Worm (Caenorhabditis elegans) whole organism, L2 larva: ENCODE measurements around the gene spl-3.

Experiments used
- C34F6.9 ChIP-seq: fragments of 150-350 bp; optimal IDR thresholded peaks from 2 replicates; lab custom pipeline; 2014; ENCODE audit warnings: missing biosample characterization, missing genetic modification characterization
- R02D3.7 ChIP-seq: fragments of 150-350 bp; optimal IDR thresholded peaks from 2 replicates; lab custom pipeline; 2014; ENCODE audit warnings: missing biosample characterization, missing genetic modification characterization
- Y55F3AM.14 ChIP-seq: fragments of 200-800 bp; sonication (Bioruptor generic); optimal IDR thresholded peaks from 2 replicates; lab custom pipeline; 2018; ENCODE audit warnings: mild to moderate bottlenecking, missing genetic modification characterization, missing compliant biosample characterization
- ZK546.5 ChIP-seq: sonication (generic microtip); optimal IDR thresholded peaks from 2 replicates; lab custom pipeline; 2017; ENCODE audit warnings: missing biosample characterization, missing genetic modification characterization
- alr-1 ChIP-seq: fragments of 150-350 bp; optimal IDR thresholded peaks from 2 replicates; lab custom pipeline; 2014; ENCODE audit warnings: missing biosample characterization, missing genetic modification characterization
- aly-2 ChIP-seq: fragments of 150-350 bp; optimal IDR thresholded peaks from 2 replicates; lab custom pipeline; 2014; ENCODE audit warnings: missing biosample characterization, missing genetic modification characterization
- ama-1 ChIP-seq: fragments of 150-350 bp; optimal IDR thresholded peaks from 2 replicates; lab custom pipeline; 2018; ENCODE audit warnings: inconsistent platforms
- blmp-1 ChIP-seq: sonication (generic microtip); optimal IDR thresholded peaks from 2 replicates; lab custom pipeline; 2017; ENCODE audit warnings: missing genetic modification characterization, mild to moderate bottlenecking, missing compliant biosample characterization, antibody characterized with exemption, moderate library complexity; ENCODE audit not compliant: insufficient read depth
- ceh-16 ChIP-seq: fragments of 150-350 bp; optimal IDR thresholded peaks from 2 replicates; lab custom pipeline; 2014; ENCODE audit warnings: missing biosample characterization, missing genetic modification characterization
- crh-2 ChIP-seq: sonication (generic microtip); optimal IDR thresholded peaks from 2 replicates; lab custom pipeline; 2017; ENCODE audit warnings: missing biosample characterization, missing genetic modification characterization
- dmd-4 ChIP-seq: sonication (generic microtip); optimal IDR thresholded peaks from 2 replicates; lab custom pipeline; 2017; ENCODE audit warnings: missing biosample characterization, missing genetic modification characterization
- egl-27 ChIP-seq: sonication (generic microtip); optimal IDR thresholded peaks from 3 replicates; lab custom pipeline; 2017; ENCODE audit warnings: missing biosample characterization, missing genetic modification reagents, missing genetic modification characterization
- elt-3 ChIP-seq: sonication (generic microtip); optimal IDR thresholded peaks from 2 replicates; lab custom pipeline; 2017; ENCODE audit warnings: missing biosample characterization, missing genetic modification characterization
- fos-1 ChIP-seq: fragments of 150-350 bp; optimal IDR thresholded peaks from 2 replicates; lab custom pipeline; 2014; ENCODE audit warnings: missing biosample characterization, missing genetic modification characterization
- gmeb-1 ChIP-seq: fragments of 150-350 bp; optimal IDR thresholded peaks from 2 replicates; lab custom pipeline; 2014; ENCODE audit warnings: missing biosample characterization, missing genetic modification characterization
- lsy-2 ChIP-seq, 2 experiments: fragments of 150-350 bp in 1 of 2; sonication (generic microtip) in 1 of 2; optimal IDR thresholded peaks; 2 replicates each; lab custom pipeline; 2014 to 2017; ENCODE audit warnings: missing biosample characterization in 2 of 2, missing genetic modification characterization in 2 of 2
- mab-5 ChIP-seq: fragments of 150-350 bp; optimal IDR thresholded peaks from 2 replicates; lab custom pipeline; 2014; ENCODE audit warnings: missing biosample characterization, missing genetic modification characterization
- mbf-1 ChIP-seq: sonication (generic microtip); optimal IDR thresholded peaks from 2 replicates; lab custom pipeline; 2017; ENCODE audit warnings: missing biosample characterization, missing genetic modification characterization
- mdl-1 ChIP-seq, 2 experiments: fragments of 150-350 bp in 1 of 2; sonication (generic microtip) in 1 of 2; optimal IDR thresholded peaks; 2 replicates each; lab custom pipeline; 2017; ENCODE audit warnings: missing biosample characterization in 2 of 2, missing genetic modification characterization in 2 of 2
- nhr-10 ChIP-seq: sonication (generic microtip); optimal IDR thresholded peaks from 2 replicates; lab custom pipeline; 2017; ENCODE audit warnings: missing biosample characterization, missing genetic modification characterization
- nhr-12 ChIP-seq: fragments of 150-350 bp; optimal IDR thresholded peaks from 2 replicates; lab custom pipeline; 2014; ENCODE audit warnings: missing biosample characterization, missing genetic modification characterization
- nhr-129 ChIP-seq: fragments of 150-350 bp; optimal IDR thresholded peaks from 2 replicates; lab custom pipeline; 2014; ENCODE audit warnings: missing biosample characterization, missing genetic modification characterization
- nhr-21 ChIP-seq: fragments of 150-350 bp; optimal IDR thresholded peaks from 2 replicates; lab custom pipeline; 2014; ENCODE audit warnings: missing biosample characterization, missing genetic modification characterization
- nhr-23 ChIP-seq: fragments of 150-350 bp; optimal IDR thresholded peaks from 2 replicates; lab custom pipeline; 2014; ENCODE audit warnings: missing biosample characterization, missing genetic modification reagents, missing genetic modification characterization
- nhr-237 ChIP-seq: fragments of 150-350 bp; optimal IDR thresholded peaks from 2 replicates; lab custom pipeline; 2014; ENCODE audit warnings: missing biosample characterization, missing genetic modification characterization
- nhr-25 ChIP-seq: fragments of 150-350 bp; sonication (generic microtip); optimal IDR thresholded peaks from 3 replicates; lab custom pipeline; 2014; ENCODE audit warnings: missing biosample characterization, missing genetic modification characterization
- nhr-77 ChIP-seq: fragments of 150-350 bp; optimal IDR thresholded peaks from 2 replicates; lab custom pipeline; 2014; ENCODE audit warnings: missing biosample characterization, missing genetic modification characterization
- peb-1 ChIP-seq: fragments of 150-350 bp; optimal IDR thresholded peaks from 2 replicates; lab custom pipeline; 2014; ENCODE audit warnings: missing biosample characterization, missing genetic modification characterization
- sma-3 ChIP-seq: sonication (generic microtip); optimal IDR thresholded peaks from 2 replicates; lab custom pipeline; 2016; ENCODE audit warnings: missing genetic modification reagents, missing genetic modification characterization, missing compliant biosample characterization
- sma-9 ChIP-seq, 2 experiments: fragments of 150-350 bp in 1 of 2; sonication (generic microtip) in 1 of 2; optimal IDR thresholded peaks; 2 replicates each; lab custom pipeline; 2014 to 2016; ENCODE audit warnings: missing genetic modification characterization in 2 of 2, mild to moderate bottlenecking in 1 of 2, missing biosample characterization in 1 of 2, missing compliant biosample characterization in 1 of 2, missing genetic modification reagents in 1 of 2, moderate library complexity in 1 of 2
- snpc-4 ChIP-seq: fragments of 150-350 bp; optimal IDR thresholded peaks from 2 replicates; lab custom pipeline; 2014; ENCODE audit warnings: missing biosample characterization, missing genetic modification characterization
- unc-39 ChIP-seq: fragments of 150-350 bp; optimal IDR thresholded peaks from 2 replicates; lab custom pipeline; 2014; ENCODE audit warnings: missing biosample characterization, missing genetic modification characterization
- unc-55 ChIP-seq: fragments of 150-350 bp; sonication (generic microtip); optimal IDR thresholded peaks from 3 replicates; lab custom pipeline; 2014; ENCODE audit warnings: missing biosample characterization, missing genetic modification reagents, missing genetic modification characterization
- unc-62 ChIP-seq: fragments of 150-350 bp; optimal IDR thresholded peaks from 2 replicates; lab custom pipeline; 2014; ENCODE audit warnings: missing biosample characterization, missing genetic modification reagents, missing genetic modification characterization
- zag-1 ChIP-seq: fragments of 150-350 bp; optimal IDR thresholded peaks from 2 replicates; lab custom pipeline; 2014; ENCODE audit warnings: missing biosample characterization, missing genetic modification characterization
- ztf-1 ChIP-seq: fragments of 200-800 bp; sonication (Bioruptor generic); conservative IDR thresholded peaks from 2 replicates; pipeline ENCODE4 v1.3.6; 2022; ENCODE audit warnings: missing genetic modification characterization, missing compliant biosample characterization
- ztf-11 ChIP-seq: sonication (generic microtip); optimal IDR thresholded peaks from 2 replicates; lab custom pipeline; 2017; ENCODE audit warnings: missing biosample characterization, missing genetic modification characterization

The spl-3 gene

DNA sequence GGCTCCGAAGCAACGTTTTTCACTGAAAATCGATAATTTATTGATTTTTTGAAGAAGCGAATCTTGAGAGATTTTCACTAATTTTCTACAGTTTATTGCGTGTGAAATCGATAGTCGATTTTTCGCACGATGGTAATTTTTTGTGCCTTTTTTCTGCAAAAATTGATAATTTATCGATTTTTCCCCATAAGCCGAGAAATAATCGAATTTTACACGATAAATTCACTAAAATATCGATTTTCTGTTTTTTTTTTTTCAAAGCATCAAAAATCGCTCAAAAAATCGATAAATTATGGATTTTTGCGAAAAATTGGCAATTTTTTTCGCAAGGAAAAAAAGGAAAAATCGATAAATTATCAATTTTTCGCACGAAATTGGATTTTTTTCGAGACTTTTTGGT, 42.9 kb downstream of the spl-3 start:
- TF ChIP-seq ztf-1 (GFP tag; lab: Robert Waterston, UW) (no peak), nhr-237 (tag; lab: Kevin White, UChicago) (no peak), C34F6.9 (tag; lab: Kevin White, UChicago) (no peak)
- TF ChIP-seq, all 48 proteins: peak for 0

DNA sequence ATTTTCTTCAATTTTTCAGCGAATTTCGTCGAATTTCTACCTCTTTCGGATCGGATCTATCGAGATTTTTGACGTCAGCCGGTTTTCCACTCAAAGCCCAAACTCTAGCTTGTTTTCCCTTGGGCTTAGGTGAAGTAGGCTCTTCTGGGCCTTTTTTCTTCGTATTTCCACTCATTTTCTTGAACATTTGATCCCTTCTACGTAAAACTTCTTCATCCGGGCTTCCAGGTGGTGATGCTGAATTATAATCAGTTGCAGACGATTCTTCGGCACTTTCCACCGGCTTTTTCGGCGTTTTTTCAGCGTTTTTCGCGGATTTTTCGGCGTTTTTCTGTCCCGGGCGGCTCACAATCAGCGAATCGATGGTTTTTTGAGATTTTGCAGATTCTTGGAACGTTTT, 45.3 kb downstream of the spl-3 start:
- no peak for TF ChIP-seq ztf-11
- TF ChIP-seq alr-1 (tag; lab: Kevin White, UChicago) = no peak
- no peak for TF ChIP-seq mab-5 (tag; lab: Kevin White, UChicago)
- no peak for TF ChIP-seq sma-3 (GFP tag; lab: Kevin White, UChicago)
- no peak for TF ChIP-seq unc-62 (GFP tag; lab: Kevin White, UChicago)
- no peak for TF ChIP-seq elt-3 (tag; lab: Kevin White, UChicago)
- no peak for TF ChIP-seq nhr-10 (tag; lab: Kevin White, UChicago)

DNA sequence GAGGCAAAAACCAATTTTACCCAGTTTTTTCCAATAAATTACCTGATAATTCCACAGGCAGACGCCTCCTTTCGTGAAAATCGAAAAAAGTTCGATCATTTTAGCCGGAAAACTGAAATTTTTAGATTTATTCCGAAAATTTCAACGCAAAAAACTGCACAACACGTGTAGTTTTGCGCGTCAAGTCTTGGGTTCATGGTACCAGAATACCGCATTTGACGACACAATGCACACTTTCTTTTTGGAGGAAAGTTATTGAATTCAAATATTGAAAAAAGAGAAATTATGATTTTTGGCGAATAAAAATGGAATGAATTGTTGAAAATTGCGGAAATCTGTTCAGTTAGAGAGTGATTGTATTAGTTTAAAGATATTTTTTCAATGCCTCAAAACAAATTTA, 46.8 kb downstream of the spl-3 start, which contains the start of gene F38A1.8:
Gene F38A1.8, minus strand, starts transcription at position 167 of the 400 bp plus-strand sequence.
- TF ChIP-seq mab-5 (tag; lab: Kevin White, UChicago) = no peak
- no peak for TF ChIP-seq egl-27 (tag; lab: Kevin White, UChicago)
- no peak for TF ChIP-seq mbf-1 (tag; lab: Kevin White, UChicago)
- TF ChIP-seq peb-1 (tag; lab: Kevin White, UChicago) = no peak
- no peak for TF ChIP-seq aly-2
- TF ChIP-seq lsy-2 (tag; optimal IDR thresholded peaks at IDR 0.05; lab: Kevin White, UChicago) = peak; percentile 66 to 86
- TF ChIP-seq crh-2 (tag; lab: Kevin White, UChicago) = peak; percentile 82
- peak; percentile 5 for TF ChIP-seq ceh-16 (tag; lab: Kevin White, UChicago)
- TF ChIP-seq nhr-129 (tag; lab: Kevin White, UChicago) = peak; percentile 65
- TF ChIP-seq nhr-25 (tag; lab: Kevin White, UChicago) = no peak
- peak; percentile 93 for TF ChIP-seq gmeb-1
- TF ChIP-seq sma-3 (GFP tag; lab: Kevin White, UChicago) = peak; percentile 29
- TF ChIP-seq unc-55 (GFP tag; lab: Kevin White, UChicago) = peak; percentile 78
- no peak for TF ChIP-seq zag-1 (tag; lab: Kevin White, UChicago)
- TF ChIP-seq sma-9 (GFP tag; optimal IDR thresholded peaks at IDR 0.05; lab: Kevin White, UChicago) = peak; percentile 37
- TF ChIP-seq sma-9 (tag; optimal IDR thresholded peaks at IDR 0.05; lab: Kevin White, UChicago) = no peak
- TF ChIP-seq mdl-1 (tag; optimal IDR thresholded peaks at IDR 0.05; lab: Kevin White, UChicago) = peak in 1 of 2 experiments; percentile 27
- TF ChIP-seq Y55F3AM.14 (GFP tag; lab: Kevin White, UChicago) = no peak
- peak; percentile 33 for TF ChIP-seq nhr-21 (tag; lab: Kevin White, UChicago)
- TF ChIP-seq ama-1 (lab: Kevin White, UChicago) = no peak
- TF ChIP-seq blmp-1 (tag; lab: Kevin White, UChicago) = no peak
- TF ChIP-seq snpc-4 = no peak
- TF ChIP-seq fos-1 (tag; lab: Kevin White, UChicago) = peak; percentile 3
- no peak for TF ChIP-seq nhr-12 (tag; lab: Kevin White, UChicago)
- TF ChIP-seq dmd-4 = no peak
- TF ChIP-seq ZK546.5 = no peak
- no peak for TF ChIP-seq nhr-237 (tag; lab: Kevin White, UChicago)
- no peak for TF ChIP-seq nhr-23
- no peak for TF ChIP-seq R02D3.7 (tag; lab: Kevin White, UChicago)
- TF ChIP-seq nhr-77 (tag; lab: Kevin White, UChicago) = no peak
- TF ChIP-seq, all 48 proteins: peak for 11

DNA sequence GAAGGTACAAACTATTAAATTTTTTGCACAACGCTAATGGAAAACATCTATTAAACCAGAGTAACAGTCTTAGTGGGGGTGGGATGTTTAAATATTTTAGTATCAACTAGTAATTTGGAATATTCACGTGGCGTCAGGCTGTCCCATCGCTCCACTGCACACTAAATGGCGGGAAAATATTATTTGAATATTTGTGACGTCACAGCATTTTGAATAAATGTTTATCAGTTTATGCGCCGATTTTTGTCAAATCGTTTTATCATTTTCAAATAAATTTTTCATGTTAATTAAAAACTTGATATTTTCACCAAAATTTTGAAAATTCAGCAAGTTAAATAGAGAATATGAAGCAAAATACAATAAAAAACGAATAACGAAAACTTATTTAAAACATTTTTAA, 50.4 kb downstream of the spl-3 start, which contains the start of gene F38A1.15:
Gene F38A1.15, minus strand, starts transcription at position 101 of the 400 bp plus-strand sequence.
- TF ChIP-seq unc-39 (tag; lab: Kevin White, UChicago) (no peak), ama-1 (lab: Kevin White, UChicago) (no peak), mbf-1 (tag; lab: Kevin White, UChicago) (no peak), nhr-23 (no peak)
